Fruit fly (Drosophila melanogaster) whole organism, embryonic: Measurements from ENCODE around the gene SdicB.

ENCODE experiments used
- Ada2b ChIP-seq: fragments of 200-800 bp; sonication (Bioruptor generic); IDR thresholded peaks from 2 replicates; pipeline ENCODE4 v1.3.6; 2022; ENCODE audit warnings: missing biosample characterization, missing genetic modification characterization
- Antp ChIP-seq: fragments of 200-800 bp; sonication (Bioruptor generic); optimal IDR thresholded peaks from 3 replicates; lab custom pipeline; 2016; ENCODE audit warnings: missing biosample characterization, missing genetic modification characterization
- CG10543 ChIP-seq: fragments of 200-800 bp; sonication (Bioruptor generic); optimal IDR thresholded peaks from 3 replicates; lab custom pipeline; 2017; ENCODE audit warnings: missing biosample characterization, mild to moderate bottlenecking, missing genetic modification characterization, moderate library complexity
- CG10979 ChIP-seq: fragments of 200-800 bp; sonication (Bioruptor generic); optimal IDR thresholded peaks from 2 replicates; lab custom pipeline; 2018; ENCODE audit warnings: missing biosample characterization, mild to moderate bottlenecking, missing genetic modification characterization, moderate library complexity
- CG11504 ChIP-seq: fragments of 200-800 bp; sonication (Bioruptor generic); optimal IDR thresholded peaks from 3 replicates; lab custom pipeline; 2019; ENCODE audit warnings: missing biosample characterization, mild to moderate bottlenecking, missing genetic modification characterization, moderate library complexity
- CG11696 ChIP-seq: fragments of 200-800 bp; sonication (Bioruptor generic); IDR thresholded peaks from 2 replicates; pipeline ENCODE4 v1.3.6; 2022; ENCODE audit warnings: missing biosample characterization, missing genetic modification characterization
- CG12071 ChIP-seq: fragments of 200-800 bp; sonication (Bioruptor generic); optimal IDR thresholded peaks from 3 replicates; lab custom pipeline; 2018; ENCODE audit warnings: missing biosample characterization, mild to moderate bottlenecking, missing genetic modification characterization
- CG15479 ChIP-seq: fragments of 200-800 bp; sonication (Bioruptor generic); optimal IDR thresholded peaks from 3 replicates; lab custom pipeline; 2019; ENCODE audit warnings: missing biosample characterization, mild to moderate bottlenecking, missing genetic modification characterization, moderate library complexity
- CG17186 ChIP-seq: fragments of 200-800 bp; sonication (Bioruptor generic); optimal IDR thresholded peaks from 3 replicates; lab custom pipeline; 2017; ENCODE audit warnings: missing biosample characterization, missing genetic modification reagents, missing genetic modification characterization
- CG17568 ChIP-seq: fragments of 200-800 bp; sonication (Bioruptor generic); optimal IDR thresholded peaks from 2 replicates; lab custom pipeline; 2018; ENCODE audit warnings: missing biosample characterization, mild to moderate bottlenecking, missing genetic modification characterization, moderate library complexity
- CG17912 ChIP-seq: fragments of 200-800 bp; sonication (Bioruptor generic); optimal IDR thresholded peaks from 2 replicates; lab custom pipeline; 2018; ENCODE audit warnings: missing biosample characterization, mild to moderate bottlenecking, missing genetic modification characterization
- CG18764 ChIP-seq: fragments of 200-800 bp; sonication (Bioruptor generic); optimal IDR thresholded peaks from 3 replicates; lab custom pipeline; 2016; ENCODE audit warnings: missing biosample characterization, missing genetic modification characterization
- CG2875 ChIP-seq: fragments of 200-800 bp; sonication (Bioruptor generic); optimal IDR thresholded peaks from 2 replicates; lab custom pipeline; 2017; ENCODE audit warnings: missing biosample characterization, mild to moderate bottlenecking, missing genetic modification characterization, missing genetic modification reagents
- CG30431 ChIP-seq: fragments of 200-800 bp; sonication (Bioruptor generic); optimal IDR thresholded peaks from 2 replicates; lab custom pipeline; 2017; ENCODE audit warnings: missing biosample characterization, missing genetic modification characterization
- CG3847 ChIP-seq: fragments of 200-800 bp; sonication (Bioruptor generic); IDR thresholded peaks from 2 replicates; pipeline ENCODE4 v1.3.6; 2022; ENCODE audit warnings: missing biosample characterization, missing genetic modification characterization
- CG4282 ChIP-seq: fragments of 200-800 bp; sonication (Bioruptor generic); optimal IDR thresholded peaks from 2 replicates; lab custom pipeline; 2016; ENCODE audit warnings: missing biosample characterization, missing genetic modification characterization
- CG5180 ChIP-seq: fragments of 200-800 bp; sonication (Bioruptor generic); optimal IDR thresholded peaks from 3 replicates; lab custom pipeline; 2017; ENCODE audit warnings: missing biosample characterization, missing genetic modification characterization, mild to moderate bottlenecking, moderate library complexity, missing genetic modification reagents
- CG7987 ChIP-seq: fragments of 200-800 bp; sonication (Bioruptor generic); optimal IDR thresholded peaks from 2 replicates; lab custom pipeline; 2018; ENCODE audit warnings: missing biosample characterization, mild to moderate bottlenecking, missing genetic modification characterization, moderate library complexity
- Camta ChIP-seq: fragments of 200-800 bp; sonication (Bioruptor generic); optimal IDR thresholded peaks from 2 replicates; lab custom pipeline; 2016; ENCODE audit warnings: missing biosample characterization, missing genetic modification characterization
- HHEX ChIP-seq: fragments of 200-800 bp; sonication (Bioruptor generic); optimal IDR thresholded peaks from 3 replicates; lab custom pipeline; 2017; ENCODE audit warnings: missing biosample characterization, mild to moderate bottlenecking, missing genetic modification characterization, missing genetic modification reagents
- HmgD ChIP-seq: fragments of 200-800 bp; sonication (Bioruptor generic); optimal IDR thresholded peaks from 3 replicates; lab custom pipeline; 2016; ENCODE audit warnings: missing biosample characterization, missing genetic modification characterization
- HmgZ ChIP-seq: fragments of 200-800 bp; sonication (Bioruptor generic); optimal IDR thresholded peaks from 2 replicates; lab custom pipeline; 2018; ENCODE audit warnings: missing biosample characterization, mild to moderate bottlenecking, missing genetic modification characterization
- Hr39 ChIP-seq: fragments of >200 bp; optimal IDR thresholded peaks from 2 replicates; lab custom pipeline; 2017
- MESR4 ChIP-seq: fragments of 200-800 bp; sonication (Bioruptor generic); optimal IDR thresholded peaks from 2 replicates; lab custom pipeline; 2018; ENCODE audit warnings: missing biosample characterization, mild to moderate bottlenecking, missing genetic modification characterization, moderate library complexity
- NfI ChIP-seq: fragments of 200-800 bp; sonication (Bioruptor generic); optimal IDR thresholded peaks from 3 replicates; lab custom pipeline; 2018; ENCODE audit warnings: missing biosample characterization, mild to moderate bottlenecking, missing genetic modification characterization, moderate library complexity
- Rx ChIP-seq: fragments of 200-800 bp; sonication (Bioruptor generic); IDR thresholded peaks from 2 replicates; pipeline ENCODE4 v1.3.6; 2022; ENCODE audit warnings: missing biosample characterization, missing genetic modification characterization
- Six4 ChIP-seq: fragments of 200-800 bp; sonication (Bioruptor generic); optimal IDR thresholded peaks from 2 replicates; lab custom pipeline; 2016; ENCODE audit warnings: missing biosample characterization, missing genetic modification characterization
- al ChIP-seq: fragments of 200-800 bp; sonication (Bioruptor generic); IDR thresholded peaks from 2 replicates; pipeline ENCODE4 v1.3.6; 2022; ENCODE audit warnings: missing biosample characterization, missing genetic modification characterization
- aop ChIP-seq: fragments of 200-800 bp; sonication (Bioruptor generic); IDR thresholded peaks from 2 replicates; pipeline ENCODE4 v1.3.6; 2022; ENCODE audit warnings: missing biosample characterization, missing genetic modification characterization
- dm ChIP-seq: fragments of 200-800 bp; sonication (Bioruptor generic); optimal IDR thresholded peaks from 3 replicates; lab custom pipeline; 2016; ENCODE audit warnings: missing biosample characterization, missing genetic modification characterization
- ems ChIP-seq: fragments of 200-800 bp; sonication (Bioruptor generic); optimal IDR thresholded peaks from 3 replicates; lab custom pipeline; 2016; ENCODE audit warnings: missing biosample characterization, missing genetic modification characterization
- exex ChIP-seq: fragments of 200-800 bp; sonication (Bioruptor generic); optimal IDR thresholded peaks from 4 replicates; lab custom pipeline; 2018; ENCODE audit warnings: missing biosample characterization, mild to moderate bottlenecking, missing genetic modification characterization, moderate library complexity
- grn ChIP-seq: fragments of 200-800 bp; sonication (Bioruptor generic); optimal IDR thresholded peaks from 3 replicates; lab custom pipeline; 2017; ENCODE audit warnings: missing biosample characterization, missing genetic modification characterization
- gsb ChIP-seq: fragments of 200-800 bp; sonication (Bioruptor generic); IDR thresholded peaks from 2 replicates; pipeline ENCODE4 v1.3.6; 2022; ENCODE audit warnings: missing biosample characterization, missing genetic modification characterization
- lab ChIP-seq: fragments of 200-800 bp; sonication (Bioruptor generic); optimal IDR thresholded peaks from 3 replicates; lab custom pipeline; 2017; ENCODE audit warnings: missing biosample characterization, missing genetic modification characterization, mild to moderate bottlenecking, moderate library complexity, missing genetic modification reagents
- mam ChIP-seq: fragments of 200-800 bp; sonication (Bioruptor generic); optimal IDR thresholded peaks from 3 replicates; lab custom pipeline; 2016; ENCODE audit warnings: missing biosample characterization, missing genetic modification characterization
- nerfin-2 ChIP-seq: fragments of 200-800 bp; sonication (Bioruptor generic); IDR thresholded peaks from 2 replicates; pipeline ENCODE4 v1.3.6; 2022; ENCODE audit warnings: missing biosample characterization, missing genetic modification characterization; ENCODE audit not compliant: partially characterized antibody
- nom ChIP-seq: fragments of 200-800 bp; sonication (Bioruptor generic); optimal IDR thresholded peaks from 2 replicates; lab custom pipeline; 2017; ENCODE audit warnings: missing biosample characterization, missing genetic modification characterization, mild to moderate bottlenecking, moderate library complexity, missing genetic modification reagents
- odd ChIP-seq: fragments of 200-800 bp; sonication (Bioruptor generic); optimal IDR thresholded peaks from 2 replicates; lab custom pipeline; 2017; ENCODE audit warnings: missing biosample characterization, mild to moderate bottlenecking, missing genetic modification characterization
- p53 ChIP-seq: fragments of 200-800 bp; sonication (Bioruptor generic); optimal IDR thresholded peaks from 2 replicates; lab custom pipeline; 2016; ENCODE audit warnings: missing biosample characterization, missing genetic modification characterization
- psq ChIP-seq: fragments of 200-800 bp; sonication (Bioruptor generic); optimal IDR thresholded peaks from 2 replicates; lab custom pipeline; 2017; ENCODE audit warnings: missing biosample characterization, missing genetic modification characterization
- rib ChIP-seq: fragments of 200-800 bp; sonication (Bioruptor generic); IDR thresholded peaks from 2 replicates; pipeline ENCODE4 v1.3.6; 2022; ENCODE audit warnings: missing biosample characterization, missing genetic modification characterization
- sc ChIP-seq, 3 experiments: fragments of >200 bp in 2 of 3; fragments of 200-800 bp in 1 of 3; sonication (Bioruptor generic) in 1 of 3; optimal IDR thresholded peaks; 2 replicates in 2 of 3; 3 replicates in 1 of 3; lab custom pipeline; 2017; ENCODE audit warnings: mild to moderate bottlenecking in 1 of 3, missing biosample characterization in 1 of 3, missing genetic modification characterization in 1 of 3, missing genetic modification reagents in 1 of 3
- seq ChIP-seq: fragments of 200-800 bp; sonication (Bioruptor generic); IDR thresholded peaks from 2 replicates; pipeline ENCODE4 v1.3.6; 2022; ENCODE audit warnings: missing biosample characterization, missing genetic modification characterization
- sima ChIP-seq: fragments of 200-800 bp; sonication (Bioruptor generic); optimal IDR thresholded peaks from 2 replicates; lab custom pipeline; 2016; ENCODE audit warnings: missing biosample characterization, missing genetic modification characterization
- tll ChIP-seq, 2 experiments: fragments of 200-800 bp in 1 of 2; fragments of >200 bp in 1 of 2; sonication (Bioruptor generic) in 1 of 2; optimal IDR thresholded peaks; 2 replicates each; lab custom pipeline; 2017 to 2019; ENCODE audit warnings: missing biosample characterization in 2 of 2, missing genetic modification characterization in 2 of 2, mild to moderate bottlenecking in 1 of 2, moderate library complexity in 1 of 2
- toy ChIP-seq: fragments of 200-800 bp; sonication (Bioruptor generic); IDR thresholded peaks from 2 replicates; pipeline ENCODE4 v1.3.6; 2022; ENCODE audit warnings: missing biosample characterization, missing genetic modification characterization
- vfl ChIP-seq: fragments of 200-800 bp; sonication (Bioruptor generic); optimal IDR thresholded peaks from 2 replicates; lab custom pipeline; 2016; ENCODE audit warnings: missing biosample characterization, missing genetic modification characterization
- zf30C ChIP-seq: fragments of 200-800 bp; sonication (Bioruptor generic); optimal IDR thresholded peaks from 3 replicates; lab custom pipeline; 2018; ENCODE audit warnings: missing biosample characterization, mild to moderate bottlenecking, missing genetic modification characterization

Gene SdicB

dm6 chrX:20235794-20236513 is 26.6 kb upstream of the SdicB start, which contains the start of gene sw (continued):
- peak; percentile 56; the same call in 1 of the 2 replicates for TF ChIP-seq gsb
- TF ChIP-seq HmgZ (tag; lab: Kevin White, UChicago) = peak; percentile 58
- no peak for TF ChIP-seq CG7987 (GFP tag; lab: Kevin White, UChicago)
- TF ChIP-seq NfI = peak; percentile 61
- TF ChIP-seq Six4 (GFP tag; lab: Kevin White, UChicago) = no peak
- peak; percentile 75 for TF ChIP-seq nerfin-2
- no peak for TF ChIP-seq CG4282
- peak; percentile 6 for TF ChIP-seq odd
- no peak for TF ChIP-seq HmgD (GFP tag; lab: Kevin White, UChicago)
- TF ChIP-seq Camta (GFP tag; lab: Kevin White, UChicago) = no peak
- TF ChIP-seq zf30C (GFP tag; lab: Kevin White, UChicago) = peak; percentile 82
- TF ChIP-seq CG5180 (GFP tag; lab: Kevin White, UChicago) = no peak
- TF ChIP-seq CG18764 (GFP tag; lab: Kevin White, UChicago) = no peak
- TF ChIP-seq aop (GFP tag; lab: Robert Waterston, UW) = no peak
- TF ChIP-seq CG11696 = no peak
- TF ChIP-seq CG15479 (GFP tag; lab: Kevin White, UChicago) = no peak
- peak; percentile 52 for TF ChIP-seq HHEX
- no peak for TF ChIP-seq grn (GFP tag; lab: Kevin White, UChicago)
- TF ChIP-seq Antp = peak; percentile 70
- TF ChIP-seq dm = peak; percentile 36
- no peak for TF ChIP-seq seq (GFP tag; lab: Robert Waterston, UW)
- no peak for TF ChIP-seq CG12071 (GFP tag; lab: Kevin White, UChicago)
- TF ChIP-seq CG17568 (GFP tag; lab: Kevin White, UChicago) = no peak
- peak; percentile 74 for TF ChIP-seq al
- peak; percentile 46 for TF ChIP-seq CG10979 (tag; lab: Kevin White, UChicago)
- no peak for TF ChIP-seq CG2875 (GFP tag; lab: Kevin White, UChicago)
- no peak for TF ChIP-seq sima (GFP tag; lab: Kevin White, UChicago)
- TF ChIP-seq ems (GFP tag; lab: Kevin White, UChicago) = peak; percentile 62
- TF ChIP-seq Rx = no peak; the same call in 1 of the 2 replicates
- no peak for TF ChIP-seq toy (GFP tag; lab: Robert Waterston, UW)
- TF ChIP-seq Ada2b = peak; percentile 62
- TF ChIP-seq exex = no peak
- TF ChIP-seq p53 = peak; percentile 21
- TF ChIP-seq tll (GFP tag; optimal IDR thresholded peaks at IDR 0.05; lab: Kevin White, UChicago) = peak; percentile 49 to 71
- TF ChIP-seq MESR4 (GFP tag; lab: Kevin White, UChicago) = peak; percentile 73
- peak; percentile 16 for TF ChIP-seq psq
- peak; percentile 57 for TF ChIP-seq lab (GFP tag; lab: Kevin White, UChicago)
- TF ChIP-seq Hr39 = no peak
- no peak for TF ChIP-seq vfl (GFP tag; lab: Kevin White, UChicago)
- TF ChIP-seq CG30431 (GFP tag; lab: Kevin White, UChicago) = peak; percentile 35
- TF ChIP-seq nom (GFP tag; lab: Kevin White, UChicago) = no peak
- TF ChIP-seq CG11504 (tag; lab: Kevin White, UChicago) = peak; percentile 66
- TF ChIP-seq rib (GFP tag; lab: Robert Waterston, UW) = 0 out of 2 replicates have a peak, but pooled peaks have one; percentile 18
- no peak for TF ChIP-seq sc (optimal IDR thresholded peaks at IDR 0.05; lab: Kevin White, UChicago)
- TF ChIP-seq sc (GFP tag; optimal IDR thresholded peaks at IDR 0.05; lab: Kevin White, UChicago) = peak; percentile 6
- TF ChIP-seq CG17186 (GFP tag; lab: Kevin White, UChicago) = peak; percentile 99
- TF ChIP-seq mam = peak; percentile 74
- no peak for TF ChIP-seq CG17912 (GFP tag; lab: Kevin White, UChicago)
- TF ChIP-seq CG3847 (GFP tag; lab: Robert Waterston, UW) = peak; percentile 92
- peak; percentile 55 for TF ChIP-seq CG10543
